Fruit fly (Drosophila melanogaster) S2 (cell line): ENCODE measurements around the gene Peritrophin-15b.

Experiments used
- CG8478 ChIP-seq: fragments of >200 bp; optimal IDR thresholded peaks from 2 replicates; lab custom pipeline; 2018
- CTCF ChIP-seq, 2 experiments: fragments of >200 bp; optimal IDR thresholded peaks; 2 replicates each; lab custom pipeline; 2018

DNA sequence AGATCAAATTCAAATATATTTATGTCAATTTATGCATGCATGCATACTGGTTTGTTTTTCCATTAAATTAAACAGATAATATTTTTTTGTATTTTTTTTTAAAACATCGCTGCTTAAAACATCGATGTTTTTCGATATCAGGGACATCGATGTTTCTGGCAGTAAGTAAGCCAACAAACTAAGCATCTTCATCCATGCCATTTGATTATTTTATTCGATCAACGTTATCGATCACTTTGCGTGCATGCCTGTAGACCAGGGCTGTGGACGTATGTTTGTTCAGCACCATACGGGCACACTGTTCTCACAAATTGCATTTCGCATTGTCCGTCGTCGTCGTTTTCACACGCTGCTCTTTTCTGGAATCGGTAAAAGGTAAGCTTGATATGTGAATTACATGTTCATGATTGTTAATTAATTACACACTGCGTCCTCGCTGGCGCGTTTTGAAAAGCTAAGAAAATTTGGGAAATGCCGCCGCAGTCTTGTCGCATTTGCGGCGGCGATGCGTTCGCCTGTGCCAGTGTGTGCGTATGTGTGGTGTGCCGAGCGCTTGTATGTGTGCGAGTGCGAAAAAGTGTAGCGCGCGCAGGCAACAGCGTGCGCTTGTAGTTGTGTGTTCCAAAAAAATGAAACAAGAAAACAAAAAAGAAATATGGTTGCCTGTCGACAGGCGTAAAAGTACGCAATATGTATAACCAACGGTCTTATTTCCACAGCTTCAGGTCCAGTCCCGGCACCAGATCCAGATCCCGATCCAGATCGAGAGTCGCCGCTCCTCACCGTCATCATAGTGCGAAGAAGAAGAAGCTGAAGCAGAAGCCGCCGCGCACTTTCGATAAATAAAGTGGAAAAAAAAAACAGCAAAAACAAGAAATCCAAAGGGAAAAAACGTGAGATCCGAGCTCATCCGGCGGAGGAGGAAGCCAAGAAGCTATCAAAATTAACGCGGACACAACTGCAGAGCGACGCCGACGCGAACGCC lies 8.8 kb upstream of the Peritrophin-15b start, which contains the start of gene emb:
- TF ChIP-seq CG8478 (lab: Kevin White, UChicago) (no peak), CTCF (optimal IDR thresholded peaks at IDR 0.05; lab: Kevin White, UChicago) (peak; percentile 8 to 46)
